Worm (Caenorhabditis elegans): ENCODE measurements around the gene str-228.
"Not testable (repeated sequence)": the region's sequence is repeated elsewhere in the genome, so short reads cannot be mapped to it uniquely, and the experiment has no call there.

- not testable (repeated sequence) for TF ChIP-seq zag-1 (tag; optimal IDR thresholded peaks at IDR 0.05); ztf-11 (tag; optimal IDR thresholded peaks at IDR 0.05); elt-2 (tag; optimal IDR thresholded peaks at IDR 0.05); efl-3 (GFP tag; optimal IDR thresholded peaks at IDR 0.05)
These were observed 3.7 kb upstream of the str-228 start, which contains the start of gene ugt-64 for ce11 chrV:3506252-3506651.

All from whole organism, L1 larva.